Worm (Caenorhabditis elegans): ENCODE results near the gene F47E1.4.

DNA sequence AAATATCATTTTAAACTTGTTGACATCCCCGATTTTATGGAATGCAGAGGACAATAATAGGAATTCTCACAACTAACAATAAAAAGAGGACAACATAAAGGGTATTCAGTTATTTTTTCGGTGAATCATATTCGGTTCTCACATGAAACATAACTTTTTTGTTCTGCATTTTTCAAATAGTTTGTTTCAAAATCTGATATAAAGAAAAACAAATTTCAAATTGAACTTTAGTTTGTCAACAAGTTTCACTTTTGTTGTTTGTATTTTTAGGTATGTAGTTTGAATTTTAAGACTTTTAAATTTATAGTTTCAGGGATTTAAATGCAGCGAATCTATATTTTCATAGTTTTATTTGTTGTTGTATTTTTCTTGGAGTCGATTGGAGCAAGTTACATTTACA is at the start of gene F47E1.4:
- TF ChIP-seq lsy-2 (tag; optimal IDR thresholded peaks at IDR 0.05) (no peak), nhr-12 (tag; optimal IDR thresholded peaks at IDR 0.05) (no peak), elt-3 (tag; optimal IDR thresholded peaks at IDR 0.05) (no peak), peb-1 (tag; optimal IDR thresholded peaks at IDR 0.05) (no peak), nhr-6 (tag; optimal IDR thresholded peaks at IDR 0.05) (no peak), ZK546.5 (tag; optimal IDR thresholded peaks at IDR 0.05) (no peak), mab-5 (tag; optimal IDR thresholded peaks at IDR 0.05) (no peak), aly-2 (tag; optimal IDR thresholded peaks at IDR 0.05) (no peak), unc-39 (tag; optimal IDR thresholded peaks at IDR 0.05) (no peak), nhr-237 (tag; optimal IDR thresholded peaks at IDR 0.05) (no peak), nhr-10 (tag; optimal IDR thresholded peaks at IDR 0.05) (no peak), nhr-25 (tag; optimal IDR thresholded peaks at IDR 0.05) (no peak), mdl-1 (tag; optimal IDR thresholded peaks at IDR 0.05) (no peak)
